Fruit fly (Drosophila melanogaster) whole organism, prepupa: ENCODE data around the gene Gss2.

Experiments
- CG8319 ChIP-seq: fragments of 200-800 bp; sonication (Bioruptor generic); optimal IDR thresholded peaks from 3 replicates; lab custom pipeline; 2016; ENCODE audit warnings: missing biosample characterization, missing genetic modification characterization
- Ets21C ChIP-seq: fragments of 200-800 bp; sonication (Bioruptor generic); optimal IDR thresholded peaks from 3 replicates; lab custom pipeline; 2016; ENCODE audit warnings: missing biosample characterization, missing genetic modification characterization
- Ets96B ChIP-seq: fragments of 200-800 bp; optimal IDR thresholded peaks from 2 replicates; lab custom pipeline; 2019; ENCODE audit warnings: missing biosample characterization, mild to moderate bottlenecking, missing genetic modification characterization, moderate library complexity
- Gug ChIP-seq: fragments of 200-800 bp; sonication (Bioruptor generic); IDR thresholded peaks from 2 replicates; pipeline ENCODE4 v1.3.6; 2022; ENCODE audit warnings: missing biosample characterization, missing genetic modification characterization
- achi ChIP-seq: fragments of 200-800 bp; sonication (Bioruptor generic); optimal IDR thresholded peaks from 3 replicates; lab custom pipeline; 2016; ENCODE audit warnings: missing biosample characterization, missing genetic modification characterization
- dac ChIP-seq: fragments of 200-800 bp; sonication (Bioruptor generic); optimal IDR thresholded peaks from 2 replicates; lab custom pipeline; 2017; ENCODE audit warnings: missing biosample characterization, mild to moderate bottlenecking, missing genetic modification characterization
- fkh ChIP-seq: fragments of 200-800 bp; sonication (Bioruptor generic); optimal IDR thresholded peaks from 3 replicates; lab custom pipeline; 2017; ENCODE audit warnings: missing biosample characterization, mild to moderate bottlenecking, missing genetic modification characterization, moderate library complexity
- lz ChIP-seq: fragments of 200-800 bp; sonication (Bioruptor generic); optimal IDR thresholded peaks from 3 replicates; lab custom pipeline; 2016; ENCODE audit warnings: missing biosample characterization, missing genetic modification characterization
- topi ChIP-seq: fragments of 200-800 bp; sonication (Bioruptor generic); optimal IDR thresholded peaks from 3 replicates; lab custom pipeline; 2016; ENCODE audit warnings: missing biosample characterization, missing genetic modification characterization

DNA sequence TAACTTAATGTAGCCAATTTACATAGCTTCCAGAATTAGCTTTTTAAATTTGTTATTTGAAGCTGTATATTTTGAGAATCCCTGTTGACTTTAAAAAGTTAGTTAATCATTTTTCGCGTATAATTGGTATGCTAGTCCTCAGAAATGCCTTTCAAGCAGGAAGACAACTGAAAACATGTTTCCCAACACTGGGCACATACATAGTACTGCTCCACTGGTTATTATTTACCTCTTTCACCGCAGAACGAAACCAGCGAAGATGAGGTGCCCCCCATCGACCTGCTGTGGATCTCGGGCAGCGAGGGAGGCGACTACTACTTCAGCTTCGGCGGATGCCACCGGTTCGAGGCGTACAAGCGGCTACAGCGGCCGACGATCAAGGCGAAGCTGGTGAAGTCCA, 41.7 kb upstream of the Gss2 start:
- no peak for TF ChIP-seq topi (GFP tag; lab: Kevin White, UChicago)
- TF ChIP-seq dac (GFP tag; lab: Kevin White, UChicago), result no peak
- no peak for TF ChIP-seq achi (GFP tag; lab: Kevin White, UChicago)
- TF ChIP-seq CG8319 (GFP tag; lab: Kevin White, UChicago), result no peak
- TF ChIP-seq lz (GFP tag; lab: Kevin White, UChicago), result no peak
- no peak for TF ChIP-seq Ets96B
- no peak for TF ChIP-seq Ets21C (GFP tag; lab: Kevin White, UChicago)
- no peak for TF ChIP-seq Gug
- TF ChIP-seq fkh (GFP tag; lab: Kevin White, UChicago), result no peak
